Worm (Caenorhabditis elegans) whole organism, L3 larva: Measurements from ENCODE around the gene mbk-1.

Source experiments
- R02D3.7 ChIP-seq: fragments of 150-350 bp; optimal IDR thresholded peaks from 2 replicates; lab custom pipeline; 2014; ENCODE audit warnings: missing biosample characterization, missing genetic modification characterization
- ZK546.5 ChIP-seq: sonication (generic microtip); optimal IDR thresholded peaks from 2 replicates; lab custom pipeline; 2017; ENCODE audit warnings: missing biosample characterization, missing genetic modification characterization
- aly-2 ChIP-seq: fragments of 150-350 bp; optimal IDR thresholded peaks from 2 replicates; lab custom pipeline; 2014; ENCODE audit warnings: missing biosample characterization, missing genetic modification characterization
- ama-1 ChIP-seq: fragments of 150-350 bp; optimal IDR thresholded peaks from 2 replicates; lab custom pipeline; 2018
- ceh-16 ChIP-seq: sonication (generic microtip); optimal IDR thresholded peaks from 2 replicates; lab custom pipeline; 2017; ENCODE audit warnings: missing biosample characterization, missing genetic modification characterization
- ceh-28 ChIP-seq: fragments of 150-350 bp; optimal IDR thresholded peaks from 2 replicates; lab custom pipeline; 2014; ENCODE audit warnings: missing biosample characterization, missing genetic modification reagents, missing genetic modification characterization
- ceh-82 ChIP-seq: fragments of 150-350 bp; optimal IDR thresholded peaks from 2 replicates; lab custom pipeline; 2014; ENCODE audit warnings: missing biosample characterization, missing genetic modification characterization
- ceh-9 ChIP-seq: sonication (generic microtip); optimal IDR thresholded peaks from 2 replicates; lab custom pipeline; 2018; ENCODE audit warnings: missing biosample characterization, missing genetic modification characterization
- daf-12 ChIP-seq: fragments of 150-350 bp; optimal IDR thresholded peaks from 2 replicates; lab custom pipeline; 2014; ENCODE audit warnings: missing biosample characterization, missing genetic modification reagents, missing genetic modification characterization
- egl-5 ChIP-seq: fragments of 150-350 bp; optimal IDR thresholded peaks from 2 replicates; lab custom pipeline; 2017; ENCODE audit warnings: missing biosample characterization, missing genetic modification reagents, missing genetic modification characterization, inconsistent platforms
- elt-1 ChIP-seq: fragments of 150-350 bp; optimal IDR thresholded peaks from 2 replicates; lab custom pipeline; 2014; ENCODE audit warnings: missing biosample characterization, missing genetic modification characterization
- elt-3 ChIP-seq, 3 experiments: fragments of 150-350 bp in 1 of 3; sonication (generic microtip) in 2 of 3; optimal IDR thresholded peaks; 2 replicates in 2 of 3; 4 replicates in 1 of 3; lab custom pipeline; 2014 to 2017; ENCODE audit warnings: missing biosample characterization in 3 of 3, missing genetic modification characterization in 3 of 3
- eor-1 ChIP-seq, 2 experiments: fragments of 150-350 bp; optimal IDR thresholded peaks; 2 replicates each; lab custom pipeline; 2014 to 2018; ENCODE audit warnings: missing biosample characterization in 2 of 2, missing genetic modification characterization in 2 of 2
- fkh-10 ChIP-seq: sonication (generic microtip); optimal IDR thresholded peaks from 2 replicates; lab custom pipeline; 2017; ENCODE audit warnings: missing biosample characterization, missing genetic modification reagents, missing genetic modification characterization
- fkh-2 ChIP-seq: fragments of 150-350 bp; optimal IDR thresholded peaks from 2 replicates; lab custom pipeline; 2014; ENCODE audit warnings: missing biosample characterization, missing genetic modification reagents, missing genetic modification characterization
- fos-1 ChIP-seq: fragments of 150-350 bp; optimal IDR thresholded peaks from 2 replicates; lab custom pipeline; 2014; ENCODE audit warnings: missing biosample characterization, missing genetic modification characterization
- hmg-11 ChIP-seq: sonication (generic microtip); optimal IDR thresholded peaks from 2 replicates; lab custom pipeline; 2016; ENCODE audit warnings: missing genetic modification characterization, missing compliant biosample characterization
- jun-1 ChIP-seq: fragments of 150-350 bp; optimal IDR thresholded peaks from 2 replicates; lab custom pipeline; 2014; ENCODE audit warnings: missing biosample characterization, missing genetic modification reagents, missing genetic modification characterization
- lin-15B ChIP-seq: fragments of 150-350 bp; optimal IDR thresholded peaks from 2 replicates; lab custom pipeline; 2014; ENCODE audit warnings: missing biosample characterization, missing genetic modification characterization
- lin-39 ChIP-seq: fragments of 150-350 bp; optimal IDR thresholded peaks from 2 replicates; lab custom pipeline; 2018; ENCODE audit warnings: missing biosample characterization, missing genetic modification reagents, missing genetic modification characterization
- lsy-12 ChIP-seq: sonication (generic microtip); optimal IDR thresholded peaks from 2 replicates; lab custom pipeline; 2016; ENCODE audit warnings: mild to moderate bottlenecking, missing genetic modification characterization, missing compliant biosample characterization
- mdl-1 ChIP-seq: fragments of 150-350 bp; optimal IDR thresholded peaks from 2 replicates; lab custom pipeline; 2014; ENCODE audit warnings: missing biosample characterization, missing genetic modification characterization
- mml-1 ChIP-seq: fragments of 150-350 bp; sonication (generic microtip); optimal IDR thresholded peaks from 3 replicates; lab custom pipeline; 2014; ENCODE audit warnings: missing biosample characterization, missing genetic modification characterization
- nfya-1 ChIP-seq: sonication (generic microtip); optimal IDR thresholded peaks from 2 replicates; lab custom pipeline; 2017; ENCODE audit warnings: missing genetic modification characterization, mild to moderate bottlenecking, missing compliant biosample characterization, antibody characterized with exemption, moderate library complexity; ENCODE audit not compliant: insufficient read depth
- nhr-11 ChIP-seq: fragments of 150-350 bp; optimal IDR thresholded peaks from 2 replicates; lab custom pipeline; 2014; ENCODE audit warnings: missing biosample characterization, missing genetic modification characterization
- nhr-12 ChIP-seq: fragments of 150-350 bp; optimal IDR thresholded peaks from 2 replicates; lab custom pipeline; 2014; ENCODE audit warnings: missing biosample characterization, missing genetic modification characterization
- nhr-23 ChIP-seq: fragments of 150-350 bp; optimal IDR thresholded peaks from 2 replicates; lab custom pipeline; 2014; ENCODE audit warnings: missing biosample characterization, missing genetic modification reagents, missing genetic modification characterization
- nhr-237 ChIP-seq: fragments of 150-350 bp; optimal IDR thresholded peaks from 2 replicates; lab custom pipeline; 2014; ENCODE audit warnings: missing biosample characterization, missing genetic modification characterization
- nhr-25 ChIP-seq: sonication (generic microtip); optimal IDR thresholded peaks from 2 replicates; lab custom pipeline; 2017; ENCODE audit warnings: missing biosample characterization, missing genetic modification characterization
- nhr-28 ChIP-seq: fragments of 150-350 bp; optimal IDR thresholded peaks from 2 replicates; lab custom pipeline; 2014; ENCODE audit warnings: missing biosample characterization, missing genetic modification characterization
- nhr-43 ChIP-seq: sonication (generic microtip); optimal IDR thresholded peaks from 2 replicates; lab custom pipeline; 2016; ENCODE audit warnings: mild to moderate bottlenecking, missing genetic modification characterization, missing compliant biosample characterization; ENCODE audit not compliant: poor library complexity, severe bottlenecking
- nhr-67 ChIP-seq: fragments of 150-350 bp; optimal IDR thresholded peaks from 2 replicates; lab custom pipeline; 2014; ENCODE audit warnings: missing biosample characterization, missing genetic modification characterization
- nhr-76 ChIP-seq: fragments of 150-350 bp; sonication (generic microtip); optimal IDR thresholded peaks from 5 replicates; lab custom pipeline; 2014; ENCODE audit warnings: missing biosample characterization, missing genetic modification characterization
- nhr-77 ChIP-seq: fragments of 150-350 bp; optimal IDR thresholded peaks from 2 replicates; lab custom pipeline; 2014; ENCODE audit warnings: missing biosample characterization, missing genetic modification characterization
- pha-4 ChIP-seq: fragments of 150-350 bp; optimal IDR thresholded peaks from 2 replicates; lab custom pipeline; 2014; ENCODE audit warnings: missing biosample characterization, missing genetic modification reagents, missing genetic modification characterization
- pqm-1 ChIP-seq: fragments of 150-350 bp; optimal IDR thresholded peaks from 2 replicates; lab custom pipeline; 2017; ENCODE audit warnings: missing biosample characterization, missing genetic modification characterization, inconsistent platforms
- sea-2 ChIP-seq: fragments of 150-350 bp; sonication (generic microtip); optimal IDR thresholded peaks from 4 replicates; lab custom pipeline; 2014; ENCODE audit warnings: missing biosample characterization, missing genetic modification reagents, missing genetic modification characterization
- skn-1 ChIP-seq: fragments of 150-350 bp; optimal IDR thresholded peaks from 2 replicates; lab custom pipeline; 2014; ENCODE audit warnings: missing biosample characterization, missing genetic modification characterization
- snpc-4 ChIP-seq: fragments of 150-350 bp; optimal IDR thresholded peaks from 2 replicates; lab custom pipeline; 2014; ENCODE audit warnings: missing biosample characterization, missing genetic modification characterization
- tbx-2 ChIP-seq: sonication (generic microtip); optimal IDR thresholded peaks from 2 replicates; lab custom pipeline; 2016; ENCODE audit warnings: mild to moderate bottlenecking, missing genetic modification characterization, missing compliant biosample characterization
- unc-62 ChIP-seq: fragments of 150-350 bp; sonication (generic microtip); optimal IDR thresholded peaks from 4 replicates; lab custom pipeline; 2014; ENCODE audit warnings: missing biosample characterization, missing genetic modification reagents, missing genetic modification characterization
- zag-1 ChIP-seq: fragments of 150-350 bp; optimal IDR thresholded peaks from 2 replicates; lab custom pipeline; 2014; ENCODE audit warnings: missing biosample characterization, missing genetic modification characterization
- ztf-11 ChIP-seq: fragments of 150-350 bp; optimal IDR thresholded peaks from 2 replicates; lab custom pipeline; 2014; ENCODE audit warnings: missing biosample characterization, missing genetic modification characterization
- ztf-4 ChIP-seq: fragments of 150-350 bp; optimal IDR thresholded peaks from 2 replicates; lab custom pipeline; 2014; ENCODE audit warnings: missing biosample characterization, missing genetic modification characterization

mbk-1 gene

ce11 chrX:14808796-14809195 lies 15.5 kb downstream of the mbk-1 start:
- TF ChIP-seq ama-1 (peak; percentile 68), hmg-11 (no peak), skn-1 (tag; lab: Kevin White, UChicago) (peak; percentile 71), elt-3 (tag; optimal IDR thresholded peaks at IDR 0.05; lab: Kevin White, UChicago) (no peak)
- TF ChIP-seq, all 47 proteins: peak for 2

ce11 chrX:14806936-14807335 lies 17.4 kb downstream of the mbk-1 start, which contains the start of gene F42D1.4:
TSS of gene F42D1.4 (plus strand) at chrX:14807236.
- TF ChIP-seq ceh-28 (tag; lab: Kevin White, UChicago) = no peak
- no peak for TF ChIP-seq lin-39 (tag; lab: Kevin White, UChicago)
- no peak for TF ChIP-seq ama-1
- no peak for TF ChIP-seq fkh-10
- TF ChIP-seq R02D3.7 = no peak
- no peak for TF ChIP-seq lsy-12 (tag; lab: Kevin White, UChicago)
- no peak for TF ChIP-seq fos-1 (tag; lab: Kevin White, UChicago)
- no peak for TF ChIP-seq nhr-77 (tag; lab: Kevin White, UChicago)
- no peak for TF ChIP-seq jun-1 (tag; lab: Kevin White, UChicago)
- no peak for TF ChIP-seq ceh-82 (tag; lab: Kevin White, UChicago)
- no peak for TF ChIP-seq nhr-23 (tag; lab: Kevin White, UChicago)
- no peak for TF ChIP-seq snpc-4 (tag; lab: Kevin White, UChicago)
- no peak for TF ChIP-seq nhr-67 (tag; lab: Kevin White, UChicago)
- TF ChIP-seq egl-5 (tag; lab: Kevin White, UChicago) = no peak
- no peak for TF ChIP-seq ZK546.5
- no peak for TF ChIP-seq pha-4 (tag; lab: Kevin White, UChicago)
- TF ChIP-seq fkh-2 = no peak
- no peak for TF ChIP-seq ceh-16
- no peak for TF ChIP-seq lin-15B (tag; lab: Kevin White, UChicago)
- TF ChIP-seq, all 47 proteins: peak for 0

ce11 chrX:14805746-14806145 lies 18.6 kb downstream of the mbk-1 start:
- TF ChIP-seq ZK546.5 (no peak), nfya-1 (tag; lab: Kevin White, UChicago) (no peak), nhr-25 (tag; lab: Kevin White, UChicago) (no peak), nhr-237 (no peak), aly-2 (tag; lab: Kevin White, UChicago) (no peak), nhr-23 (tag; lab: Kevin White, UChicago) (no peak), jun-1 (tag; lab: Kevin White, UChicago) (no peak), nhr-77 (tag; lab: Kevin White, UChicago) (no peak), nhr-67 (tag; lab: Kevin White, UChicago) (no peak), mdl-1 (tag; lab: Kevin White, UChicago) (no peak), snpc-4 (tag; lab: Kevin White, UChicago) (no peak)

- peak; percentile 6 for TF ChIP-seq pqm-1 (tag; lab: Kevin White, UChicago)
- TF ChIP-seq egl-5 (tag; lab: Kevin White, UChicago) = no peak
- TF ChIP-seq nhr-11 (tag; lab: Kevin White, UChicago) = no peak
- no peak for TF ChIP-seq lsy-12 (tag; lab: Kevin White, UChicago)
- TF ChIP-seq fkh-2 = no peak
- no peak for TF ChIP-seq ceh-28 (tag; lab: Kevin White, UChicago)
- TF ChIP-seq nhr-67 (tag; lab: Kevin White, UChicago) = no peak
- TF ChIP-seq R02D3.7 = no peak
- TF ChIP-seq nfya-1 (tag; lab: Kevin White, UChicago) = peak; percentile 37
- peak; percentile 33 for TF ChIP-seq pha-4 (tag; lab: Kevin White, UChicago)
- TF ChIP-seq jun-1 (tag; lab: Kevin White, UChicago) = no peak
- TF ChIP-seq daf-12 (tag; lab: Kevin White, UChicago) = no peak
- TF ChIP-seq aly-2 (tag; lab: Kevin White, UChicago) = no peak
- TF ChIP-seq skn-1 (tag; lab: Kevin White, UChicago) = no peak
- TF ChIP-seq snpc-4 (tag; lab: Kevin White, UChicago) = no peak
- no peak for TF ChIP-seq ztf-11
- TF ChIP-seq eor-1 (tag; optimal IDR thresholded peaks at IDR 0.05; lab: Kevin White, UChicago) = no peak
- no peak for TF ChIP-seq ceh-82 (tag; lab: Kevin White, UChicago)
- TF ChIP-seq unc-62 (GFP tag; lab: Kevin White, UChicago) = no peak
- no peak for TF ChIP-seq fkh-10
- TF ChIP-seq nhr-43 = peak; percentile 45
- TF ChIP-seq elt-1 (tag; lab: Kevin White, UChicago) = no peak
- TF ChIP-seq lin-15B (tag; lab: Kevin White, UChicago) = no peak
- no peak for TF ChIP-seq nhr-25 (tag; lab: Kevin White, UChicago)
- TF ChIP-seq ztf-4 (tag; lab: Kevin White, UChicago) = no peak
- no peak for TF ChIP-seq elt-3 (tag; optimal IDR thresholded peaks at IDR 0.05; lab: Kevin White, UChicago)
- no peak for TF ChIP-seq nhr-23 (tag; lab: Kevin White, UChicago)
- TF ChIP-seq mdl-1 (tag; lab: Kevin White, UChicago) = no peak
- no peak for TF ChIP-seq fos-1 (tag; lab: Kevin White, UChicago)
- TF ChIP-seq tbx-2 (tag; lab: Kevin White, UChicago) = peak; percentile 47
- no peak for TF ChIP-seq sea-2 (GFP tag; lab: Kevin White, UChicago)
- TF ChIP-seq nhr-76 (tag; lab: Kevin White, UChicago) = no peak
- no peak for TF ChIP-seq ZK546.5
- no peak for TF ChIP-seq nhr-12
- TF ChIP-seq nhr-28 (tag; lab: Kevin White, UChicago) = no peak
- TF ChIP-seq lin-39 (tag; lab: Kevin White, UChicago) = peak; percentile 61
- TF ChIP-seq mml-1 (tag; lab: Kevin White, UChicago) = no peak
- no peak for TF ChIP-seq nhr-237
- no peak for TF ChIP-seq ceh-9 (tag; lab: Kevin White, UChicago)
- no peak for TF ChIP-seq zag-1 (tag; lab: Kevin White, UChicago)
- no peak for TF ChIP-seq nhr-77 (tag; lab: Kevin White, UChicago)
Observed at ce11 chrX:14804706-14805105, 19.6 kb downstream of the mbk-1 start.
